Worm (Caenorhabditis elegans) whole organism, young adult: Measurements from ENCODE around the gene ugt-65.

Source experiments
- F49E8.2 ChIP-seq: sonication (generic microtip); optimal IDR thresholded peaks from 3 replicates; lab custom pipeline; 2017; ENCODE audit warnings: missing genetic modification characterization, mild to moderate bottlenecking, missing compliant biosample characterization, antibody characterized with exemption, moderate library complexity; ENCODE audit not compliant: insufficient read depth
- ama-1 ChIP-seq, 3 experiments: fragments of 150-350 bp in 1 of 3; sonication (generic microtip) in 2 of 3; optimal IDR thresholded peaks; 2 replicates each; lab custom pipeline; 2014 to 2018; ENCODE audit warnings: missing biosample characterization in 2 of 3, missing genetic modification characterization in 2 of 3, missing genetic modification reagents in 2 of 3
- cebp-2 ChIP-seq: fragments of 200-800 bp; sonication (Bioruptor generic); IDR thresholded peaks from 2 replicates; pipeline ENCODE4 v1.3.6; 2022; ENCODE audit warnings: missing genetic modification characterization, missing compliant biosample characterization
- ceh-40 ChIP-seq: fragments of 200-800 bp; sonication (Bioruptor generic); IDR thresholded peaks from 2 replicates; pipeline ENCODE4 v1.3.6; 2022; ENCODE audit warnings: missing genetic modification characterization, missing compliant biosample characterization
- hmg-1.2 ChIP-seq: fragments of 200-800 bp; sonication (Bioruptor generic); IDR thresholded peaks from 2 replicates; pipeline ENCODE4 v1.3.6; 2022; ENCODE audit warnings: missing genetic modification reagents, missing genetic modification characterization, missing compliant biosample characterization
- hmg-20 ChIP-seq: fragments of 200-800 bp; sonication (Bioruptor generic); IDR thresholded peaks from 2 replicates; pipeline ENCODE4 v1.3.6; 2022; ENCODE audit warnings: missing genetic modification reagents, missing genetic modification characterization, missing compliant biosample characterization
- mxl-1 ChIP-seq: sonication (generic microtip); optimal IDR thresholded peaks from 2 replicates; lab custom pipeline; 2016; ENCODE audit warnings: missing genetic modification characterization, missing compliant biosample characterization
- nhr-90 ChIP-seq: sonication (generic microtip); optimal IDR thresholded peaks from 2 replicates; lab custom pipeline; 2016; ENCODE audit warnings: missing genotype, mild to moderate bottlenecking, missing genetic modification characterization, missing compliant biosample characterization
- ztf-6 ChIP-seq: fragments of 200-800 bp; sonication (Bioruptor generic); IDR thresholded peaks from 2 replicates; pipeline ENCODE4 v1.3.6; 2022; ENCODE audit warnings: missing genetic modification reagents, missing genetic modification characterization, missing compliant biosample characterization

- TF ChIP-seq ztf-6 (GFP tag; lab: Robert Waterston, UW) (no peak), F49E8.2 (tag; lab: Kevin White, UChicago) (no peak), nhr-90 (tag; lab: Kevin White, UChicago) (no peak), hmg-20 (GFP tag; lab: Robert Waterston, UW) (no peak), hmg-1.2 (GFP tag; lab: Robert Waterston, UW) (no peak), cebp-2 (GFP tag; lab: Robert Waterston, UW) (no peak), mxl-1 (tag; lab: Kevin White, UChicago) (no peak), ceh-40 (GFP tag; lab: Robert Waterston, UW) (no peak), ama-1 (optimal IDR thresholded peaks at IDR 0.05; lab: Kevin White, UChicago) (no peak), ama-1 (GFP tag; optimal IDR thresholded peaks at IDR 0.05; lab: Kevin White, UChicago) (no peak)
Observed at ce11 chrIV:12419291-12419690, 1.2 kb upstream of the ugt-65 start.
